Fruit fly (Drosophila melanogaster): ENCODE data around the gene rhea.
A peak's percentile ranks its signal among the peaks of the same experiment; 100 is the strongest.

DNA sequence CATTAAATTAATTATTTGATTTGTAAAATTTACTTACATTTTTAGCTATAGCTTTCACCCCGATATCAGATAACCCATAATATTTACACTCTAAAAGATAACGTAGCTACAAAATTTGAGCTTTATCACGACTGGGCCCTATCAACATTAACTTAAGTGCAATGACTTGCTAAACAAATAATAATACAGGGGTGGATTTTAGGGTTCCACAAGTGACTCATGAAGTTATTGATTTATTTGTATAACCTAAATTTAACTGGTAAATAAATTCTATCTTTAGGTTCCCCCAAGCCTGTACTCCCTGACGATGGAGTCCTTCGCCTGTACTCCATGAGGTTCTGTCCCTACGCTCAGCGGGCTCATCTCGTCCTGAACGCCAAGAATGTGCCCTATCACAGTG, 25.6 kb upstream of the rhea start:
- TF ChIP-seq Hr83 (GFP tag; optimal IDR thresholded peaks at IDR 0.05; ENCODE audit: poor library complexity, severe bottlenecking) (peak; percentile 13), CG9705 (GFP tag; optimal IDR thresholded peaks at IDR 0.05) (no peak), OdsH (GFP tag; optimal IDR thresholded peaks at IDR 0.05) (no peak), Jra (GFP tag; optimal IDR thresholded peaks at IDR 0.05) (peak; percentile 4), woc (GFP tag; optimal IDR thresholded peaks at IDR 0.05) (no peak)
